Fruit fly (Drosophila melanogaster): ENCODE results near the gene CG31195.

DNA sequence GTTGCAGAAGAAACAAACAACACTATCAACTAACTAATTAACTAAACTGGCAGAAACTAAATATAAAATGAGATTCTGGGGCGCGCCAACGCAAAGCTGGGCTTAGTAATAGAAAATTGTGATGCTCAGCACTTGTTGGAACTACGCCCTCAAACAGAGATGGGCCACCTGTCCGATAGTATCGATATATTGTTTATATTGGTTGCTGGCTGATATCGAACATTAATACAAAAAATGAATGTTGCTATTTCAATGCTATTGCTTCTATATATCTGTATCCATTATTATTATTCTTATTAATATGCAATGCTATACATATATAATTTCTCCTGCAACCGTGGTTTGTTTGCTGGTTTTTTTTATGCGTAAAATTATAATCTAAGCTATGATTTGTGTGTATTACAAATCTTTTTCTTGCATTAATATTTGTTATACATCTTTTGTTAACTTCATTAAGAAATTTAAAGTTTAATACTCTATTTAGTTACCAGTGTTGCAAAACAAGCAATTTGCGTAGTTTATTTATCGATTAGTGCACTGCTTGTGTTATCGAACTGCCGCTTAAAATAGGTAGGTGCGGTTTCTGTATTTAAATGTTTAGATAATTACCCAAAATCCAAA lies at the start of gene CG31195:
- TF ChIP-seq psq (optimal IDR thresholded peaks at IDR 0.05) (no peak), Sin3A (optimal IDR thresholded peaks at IDR 0.05) (no peak), ttk (optimal IDR thresholded peaks at IDR 0.05) (no peak), insv (optimal IDR thresholded peaks at IDR 0.05) (no peak), h (optimal IDR thresholded peaks at IDR 0.05) (no peak), Myc (optimal IDR thresholded peaks at IDR 0.05) (no peak)

Data from Kc167 (cell line).